Fruit fly (Drosophila melanogaster) whole organism, embryonic: Measurements from ENCODE around the gene CG10492.

Experiments
- CG10147 ChIP-seq: fragments of 200-800 bp; sonication (Bioruptor generic); optimal IDR thresholded peaks from 2 replicates; lab custom pipeline; 2019; ENCODE audit warnings: missing biosample characterization, mild to moderate bottlenecking, missing genetic modification characterization, moderate library complexity
- CG10979 ChIP-seq: fragments of 200-800 bp; sonication (Bioruptor generic); optimal IDR thresholded peaks from 2 replicates; lab custom pipeline; 2018; ENCODE audit warnings: missing biosample characterization, mild to moderate bottlenecking, missing genetic modification characterization, moderate library complexity
- CG12659 ChIP-seq: fragments of 200-800 bp; sonication (Bioruptor generic); optimal IDR thresholded peaks from 3 replicates; lab custom pipeline; 2017; ENCODE audit warnings: mild to moderate bottlenecking, missing biosample characterization, missing genetic modification reagents, missing genetic modification characterization
- CG12942 ChIP-seq: fragments of 200-800 bp; sonication (Bioruptor generic); optimal IDR thresholded peaks from 3 replicates; lab custom pipeline; 2016; ENCODE audit warnings: missing biosample characterization, missing genetic modification characterization
- CG14050 ChIP-seq: fragments of 200-800 bp; sonication (Bioruptor generic); IDR thresholded peaks from 3 replicates; pipeline ENCODE4 v1.3.6; 2022; ENCODE audit warnings: missing biosample characterization, missing genetic modification characterization
- CG15514 ChIP-seq: fragments of 200-800 bp; sonication (Bioruptor generic); optimal IDR thresholded peaks from 3 replicates; lab custom pipeline; 2017; ENCODE audit warnings: missing biosample characterization, missing genetic modification characterization, mild to moderate bottlenecking, moderate library complexity, missing genetic modification reagents
- CG16779 ChIP-seq: fragments of 200-800 bp; sonication (Bioruptor generic); IDR thresholded peaks from 2 replicates; pipeline ENCODE4 v1.3.6; 2022; ENCODE audit warnings: missing biosample characterization, missing genetic modification characterization
- CG17829 ChIP-seq: fragments of 200-800 bp; optimal IDR thresholded peaks from 2 replicates; lab custom pipeline; 2019; ENCODE audit warnings: missing biosample characterization, mild to moderate bottlenecking, missing genetic modification characterization, moderate library complexity
- CG18262 ChIP-seq: fragments of 200-800 bp; optimal IDR thresholded peaks from 3 replicates; lab custom pipeline; 2019; ENCODE audit warnings: missing biosample characterization, mild to moderate bottlenecking, missing genetic modification characterization, moderate library complexity
- CG2202 ChIP-seq: fragments of 200-800 bp; sonication (Bioruptor generic); optimal IDR thresholded peaks from 2 replicates; lab custom pipeline; 2018; ENCODE audit warnings: missing biosample characterization, mild to moderate bottlenecking, missing genetic modification characterization
- CG2712 ChIP-seq: fragments of 200-800 bp; optimal IDR thresholded peaks from 3 replicates; lab custom pipeline; 2019; ENCODE audit warnings: missing biosample characterization, mild to moderate bottlenecking, missing genetic modification characterization, moderate library complexity
- CG3995 ChIP-seq: fragments of 200-800 bp; sonication (Bioruptor generic); optimal IDR thresholded peaks from 3 replicates; lab custom pipeline; 2016; ENCODE audit warnings: missing biosample characterization, missing genetic modification characterization
- CG43689 ChIP-seq: fragments of 200-800 bp; sonication (Bioruptor generic); IDR thresholded peaks from 2 replicates; pipeline ENCODE4 v1.3.6; 2022; ENCODE audit warnings: missing biosample characterization, missing genetic modification characterization
- CG6765 ChIP-seq: fragments of 200-800 bp; sonication (Bioruptor generic); optimal IDR thresholded peaks from 3 replicates; lab custom pipeline; 2017; ENCODE audit warnings: missing biosample characterization, mild to moderate bottlenecking, missing genetic modification characterization
- CG6813 ChIP-seq: fragments of 200-800 bp; sonication (Bioruptor generic); optimal IDR thresholded peaks from 2 replicates; lab custom pipeline; 2017; ENCODE audit warnings: missing biosample characterization, missing genetic modification characterization, mild to moderate bottlenecking, moderate library complexity, missing genetic modification reagents
- CG6854 ChIP-seq: fragments of 200-800 bp; sonication (Bioruptor generic); optimal IDR thresholded peaks from 3 replicates; lab custom pipeline; 2017; ENCODE audit warnings: missing biosample characterization, mild to moderate bottlenecking, missing genetic modification characterization
- CG9727 ChIP-seq: fragments of 200-800 bp; sonication (Bioruptor generic); optimal IDR thresholded peaks from 3 replicates; lab custom pipeline; 2017; ENCODE audit warnings: missing biosample characterization, mild to moderate bottlenecking, missing genetic modification characterization
- Dip2 ChIP-seq: fragments of 200-800 bp; sonication (Bioruptor generic); IDR thresholded peaks from 2 replicates; pipeline ENCODE4 v1.3.6; 2022; ENCODE audit warnings: missing biosample characterization, missing genetic modification characterization
- Gug ChIP-seq: fragments of 200-800 bp; sonication (Bioruptor generic); IDR thresholded peaks from 4 replicates; pipeline ENCODE4 v1.3.6; 2022; ENCODE audit warnings: missing biosample characterization, missing genetic modification characterization
- HHEX ChIP-seq: fragments of 200-800 bp; sonication (Bioruptor generic); optimal IDR thresholded peaks from 3 replicates; lab custom pipeline; 2017; ENCODE audit warnings: missing biosample characterization, mild to moderate bottlenecking, missing genetic modification characterization, missing genetic modification reagents
- HLH3B ChIP-seq: fragments of 200-800 bp; sonication (Bioruptor generic); IDR thresholded peaks from 2 replicates; pipeline ENCODE4 v1.3.6; 2022; ENCODE audit warnings: missing biosample characterization, missing genetic modification characterization
- Hr3 ChIP-seq: fragments of 200-800 bp; sonication (Bioruptor generic); optimal IDR thresholded peaks from 3 replicates; lab custom pipeline; 2016; ENCODE audit warnings: missing biosample characterization, missing genetic modification characterization
- Hr78 ChIP-seq, 2 experiments: fragments of 200-800 bp in 1 of 2; fragments of >200 bp in 1 of 2; sonication (Bioruptor generic) in 1 of 2; optimal IDR thresholded peaks; 2 replicates each; lab custom pipeline; 2017 to 2019; ENCODE audit warnings: missing biosample characterization in 2 of 2, missing genetic modification characterization in 2 of 2, mild to moderate bottlenecking in 1 of 2, moderate library complexity in 1 of 2
- Lim3 ChIP-seq: fragments of 200-800 bp; sonication (Bioruptor generic); IDR thresholded peaks from 2 replicates; pipeline ENCODE4 v1.3.6; 2022; ENCODE audit warnings: missing biosample characterization, missing genetic modification characterization
- Meics ChIP-seq: fragments of 200-800 bp; sonication (Bioruptor generic); optimal IDR thresholded peaks from 2 replicates; lab custom pipeline; 2017; ENCODE audit warnings: missing biosample characterization, mild to moderate bottlenecking, missing genetic modification characterization
- Mes4 ChIP-seq: fragments of 200-800 bp; sonication (Bioruptor generic); optimal IDR thresholded peaks from 2 replicates; lab custom pipeline; 2016; ENCODE audit warnings: missing biosample characterization, missing genetic modification characterization
- Nf-YC ChIP-seq: fragments of 200-800 bp; optimal IDR thresholded peaks from 3 replicates; lab custom pipeline; 2019; ENCODE audit warnings: missing biosample characterization, mild to moderate bottlenecking, missing genetic modification characterization, moderate library complexity
- Xrp1 ChIP-seq: fragments of 200-800 bp; sonication (Bioruptor generic); IDR thresholded peaks from 2 replicates; pipeline ENCODE4 v1.3.6; 2022; ENCODE audit warnings: missing biosample characterization, missing genetic modification characterization
- YL-1 ChIP-seq: fragments of 200-800 bp; sonication (Bioruptor generic); optimal IDR thresholded peaks from 3 replicates; lab custom pipeline; 2017; ENCODE audit warnings: missing biosample characterization, mild to moderate bottlenecking, missing genetic modification characterization
- amos ChIP-seq: fragments of 200-800 bp; sonication (Bioruptor generic); IDR thresholded peaks from 2 replicates; pipeline ENCODE4 v1.3.6; 2022; ENCODE audit warnings: missing biosample characterization, missing genetic modification characterization; ENCODE audit not compliant: partially characterized antibody
- bsh ChIP-seq, 2 experiments: fragments of 200-800 bp; sonication (Bioruptor generic); optimal IDR thresholded peaks; 2 replicates each; lab custom pipeline; 2017 to 2018; ENCODE audit warnings: mild to moderate bottlenecking in 2 of 2, missing biosample characterization in 2 of 2, missing genetic modification characterization in 2 of 2, moderate library complexity in 1 of 2
- btn ChIP-seq: fragments of 200-800 bp; sonication (Bioruptor generic); optimal IDR thresholded peaks from 2 replicates; lab custom pipeline; 2016; ENCODE audit warnings: missing biosample characterization, missing genetic modification characterization
- cas ChIP-seq: fragments of 200-800 bp; sonication (Bioruptor generic); IDR thresholded peaks from 2 replicates; pipeline ENCODE4 v1.3.6; 2022; ENCODE audit warnings: missing biosample characterization, missing genetic modification characterization
- cato ChIP-seq: fragments of 200-800 bp; sonication (Bioruptor generic); optimal IDR thresholded peaks from 2 replicates; lab custom pipeline; 2016; ENCODE audit warnings: missing biosample characterization, missing genetic modification characterization, borderline replicate concordance
- caup ChIP-seq: fragments of 200-800 bp; sonication (Bioruptor generic); optimal IDR thresholded peaks from 3 replicates; lab custom pipeline; 2017; ENCODE audit warnings: missing biosample characterization, mild to moderate bottlenecking, missing genetic modification characterization, moderate library complexity; ENCODE audit not compliant: severe bottlenecking
- ems ChIP-seq: fragments of 200-800 bp; sonication (Bioruptor generic); optimal IDR thresholded peaks from 3 replicates; lab custom pipeline; 2016; ENCODE audit warnings: missing biosample characterization, missing genetic modification characterization
- fd3F ChIP-seq: fragments of 200-800 bp; sonication (Bioruptor generic); optimal IDR thresholded peaks from 2 replicates; lab custom pipeline; 2018; ENCODE audit warnings: missing biosample characterization, mild to moderate bottlenecking, missing genetic modification characterization, moderate library complexity
- gem ChIP-seq: fragments of 200-800 bp; sonication (Bioruptor generic); optimal IDR thresholded peaks from 2 replicates; lab custom pipeline; 2019; ENCODE audit warnings: missing biosample characterization, mild to moderate bottlenecking, missing genetic modification characterization, moderate library complexity
- org-1 ChIP-seq: fragments of 200-800 bp; sonication (Bioruptor generic); optimal IDR thresholded peaks from 2 replicates; lab custom pipeline; 2017; ENCODE audit warnings: missing biosample characterization, missing genetic modification characterization
- pan ChIP-seq, 4 experiments: fragments of >200 bp in 3 of 4; fragments of 200-800 bp in 1 of 4; sonication (Bioruptor generic) in 1 of 4; optimal IDR thresholded peaks in 3 of 4; IDR thresholded peaks in 1 of 4; 2 replicates each; pipeline versions ENCODE4 v1.3.6 to Lab custom; 2017 to 2022; ENCODE audit warnings: missing biosample characterization in 2 of 4, missing genetic modification characterization in 2 of 4, mixed read lengths in 1 of 4
- pzg ChIP-seq: fragments of 200-800 bp; sonication (Bioruptor generic); optimal IDR thresholded peaks from 3 replicates; lab custom pipeline; 2018; ENCODE audit warnings: missing biosample characterization, mild to moderate bottlenecking, missing genetic modification characterization, moderate library complexity
- rib ChIP-seq: fragments of 200-800 bp; sonication (Bioruptor generic); IDR thresholded peaks from 2 replicates; pipeline ENCODE4 v1.3.6; 2022; ENCODE audit warnings: missing biosample characterization, missing genetic modification characterization
- sc ChIP-seq, 3 experiments: fragments of >200 bp in 2 of 3; fragments of 200-800 bp in 1 of 3; sonication (Bioruptor generic) in 1 of 3; optimal IDR thresholded peaks; 2 replicates in 2 of 3; 3 replicates in 1 of 3; lab custom pipeline; 2017; ENCODE audit warnings: mild to moderate bottlenecking in 1 of 3, missing biosample characterization in 1 of 3, missing genetic modification characterization in 1 of 3, missing genetic modification reagents in 1 of 3
- stc ChIP-seq: fragments of 200-800 bp; sonication (Bioruptor generic); IDR thresholded peaks from 2 replicates; pipeline ENCODE4 v1.3.6; 2022; ENCODE audit warnings: missing biosample characterization, missing genetic modification characterization
- sug ChIP-seq: fragments of 200-800 bp; optimal IDR thresholded peaks from 2 replicates; lab custom pipeline; 2019; ENCODE audit warnings: missing biosample characterization, mild to moderate bottlenecking, missing genetic modification characterization, moderate library complexity
- tgo ChIP-seq: fragments of 200-800 bp; sonication (Bioruptor generic); IDR thresholded peaks from 3 replicates; pipeline ENCODE4 v1.3.6; 2022; ENCODE audit warnings: missing biosample characterization, missing genetic modification characterization
- unpg ChIP-seq: fragments of 200-800 bp; sonication (Bioruptor generic); optimal IDR thresholded peaks from 3 replicates; lab custom pipeline; 2018; ENCODE audit warnings: missing biosample characterization, mild to moderate bottlenecking, missing genetic modification characterization, moderate library complexity

The CG10492 gene

dm6 chr2L:19026491-19027197 lies 27.2 kb upstream of the CG10492 start (continued):
- TF ChIP-seq YL-1, result no peak
- peak; percentile 14 for TF ChIP-seq HHEX (GFP tag; lab: Kevin White, UChicago)
- TF ChIP-seq CG2712, result peak; percentile 55
- TF ChIP-seq CG9727, result peak; percentile 58
- TF ChIP-seq pzg (GFP tag; lab: Kevin White, UChicago), result no peak
- TF ChIP-seq caup, result peak; percentile 61
- no peak for TF ChIP-seq Lim3 (GFP tag; lab: Robert Waterston, UW)
- no peak for TF ChIP-seq cato (GFP tag; lab: Kevin White, UChicago)
- TF ChIP-seq CG16779 (GFP tag; lab: Robert Waterston, UW), result no peak
- TF ChIP-seq CG14050 (GFP tag; lab: Robert Waterston, UW), result no peak
- peak; percentile 21 for TF ChIP-seq CG17829 (tag; lab: Kevin White, UChicago)
- TF ChIP-seq cas (GFP tag; lab: Robert Waterston, UW), result no peak
- no peak; the same call in 2 of the 3 replicates for TF ChIP-seq tgo (GFP tag; lab: Robert Waterston, UW)
- TF ChIP-seq Meics (GFP tag; lab: Kevin White, UChicago), result peak; percentile 77
- TF ChIP-seq CG12659 (GFP tag; lab: Kevin White, UChicago), result peak; percentile 44
- no peak for TF ChIP-seq CG12942
- TF ChIP-seq ems, result peak; percentile 6
- peak; percentile 48 for TF ChIP-seq CG6813 (GFP tag; lab: Kevin White, UChicago)
- TF ChIP-seq sug (tag; lab: Kevin White, UChicago), result peak; percentile 56
- TF ChIP-seq bsh (GFP tag; optimal IDR thresholded peaks at IDR 0.05; lab: Kevin White, UChicago), result peak in 1 of 2 experiments; percentile 28
- TF ChIP-seq Nf-YC, result peak; percentile 51
- TF ChIP-seq Xrp1 (GFP tag; lab: Robert Waterston, UW), result peak; percentile 42; the same call in 1 of the 2 replicates
- peak; percentile 72 for TF ChIP-seq gem (tag; lab: Kevin White, UChicago)
- peak; percentile 47 for TF ChIP-seq CG10979 (tag; lab: Kevin White, UChicago)
- TF ChIP-seq stc (GFP tag; lab: Robert Waterston, UW), result peak; percentile 22; the same call in 1 of the 2 replicates
- peak; percentile 65 for TF ChIP-seq org-1
- TF ChIP-seq btn (GFP tag; lab: Kevin White, UChicago), result no peak
- TF ChIP-seq CG6854 (GFP tag; lab: Kevin White, UChicago), result peak; percentile 63
- no peak for TF ChIP-seq Mes4 (GFP tag; lab: Kevin White, UChicago)
- no peak for TF ChIP-seq amos (GFP tag; lab: Robert Waterston, UW)
- TF ChIP-seq CG18262 (tag; lab: Kevin White, UChicago), result peak; percentile 51
- no peak for TF ChIP-seq sc (optimal IDR thresholded peaks at IDR 0.05; lab: Kevin White, UChicago)
- TF ChIP-seq sc (GFP tag; optimal IDR thresholded peaks at IDR 0.05; lab: Kevin White, UChicago), result no peak
- TF ChIP-seq CG10147 (GFP tag; lab: Kevin White, UChicago), result peak; percentile 76
- peak; percentile 52 for TF ChIP-seq CG6765 (GFP tag; lab: Kevin White, UChicago)
- TF ChIP-seq pan (optimal IDR thresholded peaks at IDR 0.05; lab: Kevin White, UChicago), result no peak
- TF ChIP-seq pan (GFP tag; optimal IDR thresholded peaks at IDR 0.05 in 1 of 2, IDR thresholded peaks at IDR 0.05 in 1 of 2), result peak in 1 of 2 experiments; percentile 20
- TF ChIP-seq fd3F (GFP tag; lab: Kevin White, UChicago), result peak; percentile 50
- TF ChIP-seq HLH3B, result peak; percentile 48; the same call in 1 of the 2 replicates
- TF ChIP-seq CG43689 (GFP tag; lab: Robert Waterston, UW), result no peak
- TF ChIP-seq Gug (GFP tag; lab: Robert Waterston, UW), result peak; percentile 9; the same call in 1 of the 4 replicates
- no peak for TF ChIP-seq CG3995 (GFP tag; lab: Kevin White, UChicago)
- TF ChIP-seq unpg, result peak; percentile 44
- peak; percentile 43 for TF ChIP-seq CG15514 (GFP tag; lab: Kevin White, UChicago)
- TF ChIP-seq Hr78 (GFP tag; optimal IDR thresholded peaks at IDR 0.05; lab: Kevin White, UChicago), result no peak
- TF ChIP-seq Dip2 (GFP tag; lab: Robert Waterston, UW), result no peak
- TF ChIP-seq CG2202 (tag; lab: Kevin White, UChicago), result no peak
- no peak for TF ChIP-seq Hr3 (GFP tag; lab: Kevin White, UChicago)
- no peak for TF ChIP-seq rib (GFP tag; lab: Robert Waterston, UW)
